Fruit fly (Drosophila melanogaster) whole organism, adult: Measurements from ENCODE around the gene PGRP-LB.

Source experiments
- CG11617 ChIP-seq: fragments of 200-800 bp; sonication (Bioruptor generic); optimal IDR thresholded peaks from 2 replicates; lab custom pipeline; 2017; ENCODE audit warnings: mild to moderate bottlenecking, missing biosample characterization, missing genetic modification reagents, missing genetic modification characterization
- CG12768 ChIP-seq: fragments of 200-800 bp; sonication (Bioruptor generic); optimal IDR thresholded peaks from 2 replicates; lab custom pipeline; 2017; ENCODE audit warnings: missing biosample characterization, missing genetic modification characterization, mild to moderate bottlenecking, moderate library complexity, missing genetic modification reagents
- CG14711 ChIP-seq: fragments of 200-800 bp; sonication (Bioruptor generic); optimal IDR thresholded peaks from 2 replicates; lab custom pipeline; 2018; ENCODE audit warnings: missing biosample characterization, mild to moderate bottlenecking, missing genetic modification characterization, moderate library complexity
- CG1620 ChIP-seq: fragments of 200-800 bp; sonication (Bioruptor generic); optimal IDR thresholded peaks from 2 replicates; lab custom pipeline; 2016; ENCODE audit warnings: missing biosample characterization, missing genetic modification characterization
- CG33017 ChIP-seq: fragments of 200-800 bp; sonication (Bioruptor generic); optimal IDR thresholded peaks from 2 replicates; lab custom pipeline; 2018; ENCODE audit warnings: missing biosample characterization, mild to moderate bottlenecking, missing genetic modification characterization, moderate library complexity
- CG5204 ChIP-seq: fragments of 200-800 bp; sonication (Bioruptor generic); optimal IDR thresholded peaks from 2 replicates; lab custom pipeline; 2016; ENCODE audit warnings: missing biosample characterization, missing genetic modification characterization
- CG7045 ChIP-seq: fragments of 200-800 bp; sonication (Bioruptor generic); optimal IDR thresholded peaks from 2 replicates; lab custom pipeline; 2017; ENCODE audit warnings: missing biosample characterization, mild to moderate bottlenecking, missing genetic modification characterization
- CG7101 ChIP-seq: fragments of 200-800 bp; sonication (Bioruptor generic); optimal IDR thresholded peaks from 2 replicates; lab custom pipeline; 2018; ENCODE audit warnings: missing biosample characterization, mild to moderate bottlenecking, missing genetic modification characterization, moderate library complexity
- Clk ChIP-seq: fragments of 200-800 bp; sonication (Bioruptor generic); optimal IDR thresholded peaks from 2 replicates; lab custom pipeline; 2017; ENCODE audit warnings: missing biosample characterization, missing genetic modification characterization
- Crg-1 ChIP-seq: fragments of 200-800 bp; sonication (Bioruptor generic); optimal IDR thresholded peaks from 2 replicates; lab custom pipeline; 2016; ENCODE audit warnings: missing biosample characterization, missing genetic modification characterization
- Hr96 ChIP-seq: fragments of 200-800 bp; sonication (Bioruptor generic); optimal IDR thresholded peaks from 2 replicates; lab custom pipeline; 2016; ENCODE audit warnings: missing biosample characterization, missing genetic modification characterization
- Mnt ChIP-seq: fragments of 200-800 bp; sonication (Bioruptor generic); optimal IDR thresholded peaks from 2 replicates; lab custom pipeline; 2016; ENCODE audit warnings: missing biosample characterization, mild to moderate bottlenecking, missing genetic modification characterization
- bab1 ChIP-seq: fragments of 200-800 bp; sonication (Bioruptor generic); optimal IDR thresholded peaks from 3 replicates; lab custom pipeline; 2019; ENCODE audit warnings: missing biosample characterization, mild to moderate bottlenecking, missing genetic modification characterization, moderate library complexity
- cic ChIP-seq: fragments of 200-800 bp; sonication (Bioruptor generic); optimal IDR thresholded peaks from 2 replicates; lab custom pipeline; 2017; ENCODE audit warnings: missing biosample characterization, mild to moderate bottlenecking, missing genetic modification characterization, moderate library complexity
- cnc ChIP-seq, 2 experiments: fragments of >200 bp; optimal IDR thresholded peaks; 2 replicates each; lab custom pipeline; 2017
- kay ChIP-seq: fragments of 200-800 bp; sonication (Bioruptor generic); peaks from one replicate; lab custom pipeline; 2016; ENCODE audit warnings: missing biosample characterization, missing genetic modification characterization, borderline replicate concordance
- ovo ChIP-seq: fragments of 200-800 bp; sonication (Bioruptor generic); optimal IDR thresholded peaks from 2 replicates; lab custom pipeline; 2016; ENCODE audit warnings: missing biosample characterization, missing genetic modification characterization
- pad ChIP-seq: fragments of 200-800 bp; sonication (Bioruptor generic); optimal IDR thresholded peaks from 3 replicates; lab custom pipeline; 2017; ENCODE audit warnings: missing biosample characterization, missing genetic modification characterization, mild to moderate bottlenecking, moderate library complexity, missing genetic modification reagents
- tj ChIP-seq: fragments of 200-800 bp; sonication (Bioruptor generic); optimal IDR thresholded peaks from 3 replicates; lab custom pipeline; 2017; ENCODE audit warnings: missing biosample characterization, mild to moderate bottlenecking, missing genetic modification characterization, moderate library complexity
- toe ChIP-seq: fragments of 200-800 bp; sonication (Bioruptor generic); optimal IDR thresholded peaks from 2 replicates; lab custom pipeline; 2016; ENCODE audit warnings: missing biosample characterization, missing genetic modification characterization

The PGRP-LB gene

dm6 chr3R:11452041-11452440 is 8.3 kb downstream of the PGRP-LB start:
- TF ChIP-seq Hr96 (no peak), pad (no peak), cnc (optimal IDR thresholded peaks at IDR 0.05; lab: Kevin White, UChicago) (no peak), CG7101 (tag; lab: Kevin White, UChicago) (no peak)

DNA sequence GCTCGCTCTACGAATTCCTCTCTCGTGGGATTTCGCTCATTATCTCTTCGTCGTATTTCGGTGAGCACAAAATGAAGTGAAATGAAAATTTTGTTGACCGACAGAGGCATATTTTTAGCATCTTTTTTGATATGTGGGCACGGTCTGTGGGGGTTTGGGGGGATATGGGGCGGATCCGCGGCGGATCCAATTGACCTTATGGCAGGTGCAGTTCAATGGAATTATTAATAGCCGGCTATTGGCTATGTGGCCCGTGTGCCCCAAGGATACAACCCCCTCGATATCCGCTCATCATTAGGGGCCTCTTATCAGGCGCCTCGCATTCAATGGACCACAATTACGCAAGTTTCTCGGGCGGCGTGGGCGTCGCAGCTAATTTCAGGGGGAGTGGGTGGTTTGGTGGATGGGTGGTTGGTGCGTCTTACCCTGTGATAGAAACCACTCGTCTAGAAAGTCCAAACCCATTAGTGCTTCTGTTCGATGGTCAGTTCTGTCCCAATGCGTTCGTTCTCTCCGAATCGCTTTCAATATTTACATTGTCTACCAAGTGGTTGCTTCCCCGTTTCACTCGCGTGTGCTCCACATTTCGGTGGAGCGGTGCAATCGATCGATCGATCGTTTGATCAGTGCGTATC is 9.0 kb downstream of the PGRP-LB start, which contains the start of gene sals:
Gene sals, minus strand, starts transcription at position 585 of the 635 bp plus-strand sequence.
- TF ChIP-seq Crg-1 (GFP tag; lab: Kevin White, UChicago) (no peak), cnc (optimal IDR thresholded peaks at IDR 0.05; lab: Kevin White, UChicago) (no peak)

DNA sequence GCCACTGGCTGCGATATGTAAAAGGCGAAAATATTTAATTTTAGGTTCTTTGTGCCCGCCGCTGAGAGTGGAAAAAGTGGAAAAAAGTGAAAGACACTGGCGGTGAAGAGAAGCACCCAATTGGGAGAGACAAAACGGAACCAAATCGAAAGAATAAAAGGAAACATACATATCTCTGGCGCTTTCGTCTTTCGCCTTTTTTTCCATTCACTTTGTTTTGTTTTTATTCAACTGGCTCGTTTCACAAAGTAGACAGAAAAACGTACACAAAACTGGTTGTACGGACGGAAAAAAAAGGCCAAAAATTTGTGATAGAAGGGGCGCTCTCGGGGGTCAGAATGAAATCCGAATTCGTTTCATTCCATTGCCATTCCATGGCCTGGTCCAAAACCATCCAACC is 10.7 kb downstream of the PGRP-LB start:
- no peak for TF ChIP-seq Mnt (GFP tag; lab: Kevin White, UChicago)
- TF ChIP-seq CG1620 (GFP tag; lab: Kevin White, UChicago) = no peak
- no peak for TF ChIP-seq kay (GFP tag; lab: Kevin White, UChicago)
- no peak for TF ChIP-seq CG33017 (tag; lab: Kevin White, UChicago)
- no peak for TF ChIP-seq CG5204 (GFP tag; lab: Kevin White, UChicago)
- no peak for TF ChIP-seq toe (GFP tag; lab: Kevin White, UChicago)
- no peak for TF ChIP-seq tj
- TF ChIP-seq Crg-1 (GFP tag; lab: Kevin White, UChicago) = no peak
- no peak for TF ChIP-seq pad
- no peak for TF ChIP-seq CG7101 (tag; lab: Kevin White, UChicago)
- TF ChIP-seq CG7045 (GFP tag; lab: Kevin White, UChicago) = no peak
- no peak for TF ChIP-seq bab1 (GFP tag; lab: Kevin White, UChicago)
- no peak for TF ChIP-seq ovo (GFP tag; lab: Kevin White, UChicago)
- no peak for TF ChIP-seq CG11617 (GFP tag; lab: Kevin White, UChicago)
- no peak for TF ChIP-seq Hr96

- no peak for TF ChIP-seq Crg-1 (GFP tag; lab: Kevin White, UChicago)
Measured at dm6 chr3R:11441038-11441437, 19.3 kb downstream of the PGRP-LB start.

- TF ChIP-seq CG12768 (GFP tag; lab: Kevin White, UChicago) (no peak), CG5204 (GFP tag; lab: Kevin White, UChicago) (no peak), CG33017 (tag; lab: Kevin White, UChicago) (no peak), CG14711 (tag; lab: Kevin White, UChicago) (no peak), kay (GFP tag; lab: Kevin White, UChicago) (no peak), CG11617 (GFP tag; lab: Kevin White, UChicago) (no peak), Hr96 (no peak), tj (no peak), ovo (GFP tag; lab: Kevin White, UChicago) (no peak)
Measured at dm6 chr3R:11437528-11437927, 22.8 kb downstream of the PGRP-LB start, which contains the start of gene CG17230. CG17230 (plus strand) TSS chr3R:11437785.

DNA sequence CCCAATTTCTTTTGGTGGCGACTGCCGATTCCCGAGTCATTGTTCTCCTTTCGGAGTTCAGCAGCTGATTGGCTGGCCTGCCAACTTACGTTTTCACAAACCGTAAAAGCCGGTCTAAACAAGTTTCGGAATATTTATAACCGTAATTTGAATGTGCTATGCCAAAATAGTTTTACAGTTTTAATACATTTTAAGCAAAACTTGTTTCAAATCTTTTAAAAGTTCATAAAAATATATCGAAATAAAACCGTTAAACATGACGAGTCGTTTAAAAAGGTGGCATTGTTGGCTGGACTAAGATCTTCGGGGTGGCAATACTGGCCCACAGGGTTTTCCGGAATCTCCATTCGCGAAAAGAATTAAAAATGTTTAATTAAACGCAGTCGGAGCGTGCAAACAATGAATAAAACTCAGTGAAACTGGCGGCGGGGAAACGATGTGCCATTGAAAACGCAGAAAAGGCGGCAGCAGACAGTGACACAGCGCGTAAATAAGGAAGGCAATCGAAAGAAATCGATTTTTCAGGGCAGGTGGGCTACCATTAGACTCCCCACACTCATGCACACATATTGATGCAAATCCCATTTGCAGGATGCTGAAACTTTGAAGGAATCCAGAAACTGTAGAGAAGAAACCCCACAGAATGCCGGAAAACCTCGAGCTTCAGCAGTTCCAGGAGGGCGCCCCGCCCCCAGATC is 24.7 kb downstream of the PGRP-LB start, which contains the start of the genes Exd2 and CG5281:
Gene Exd2, minus strand, starts transcription at position 167 of the 698 bp plus-strand sequence.
Gene CG5281, plus strand, starts transcription at position 314 of the 698 bp plus-strand sequence.
- TF ChIP-seq CG7045 (GFP tag; lab: Kevin White, UChicago) (no peak), Crg-1 (GFP tag; lab: Kevin White, UChicago) (no peak), tj (no peak), ovo (GFP tag; lab: Kevin White, UChicago) (peak; percentile 46), CG5204 (GFP tag; lab: Kevin White, UChicago) (no peak), CG7101 (tag; lab: Kevin White, UChicago) (peak; percentile 23), Mnt (GFP tag; lab: Kevin White, UChicago) (peak; percentile 6), CG11617 (GFP tag; lab: Kevin White, UChicago) (peak; percentile 25), kay (GFP tag; lab: Kevin White, UChicago) (no peak), bab1 (GFP tag; lab: Kevin White, UChicago) (peak; percentile 18), CG1620 (GFP tag; lab: Kevin White, UChicago) (no peak), CG12768 (GFP tag; lab: Kevin White, UChicago) (no peak), CG33017 (tag; lab: Kevin White, UChicago) (peak; percentile 11), Clk (GFP tag; lab: Kevin White, UChicago) (no peak), cnc (optimal IDR thresholded peaks at IDR 0.05; lab: Kevin White, UChicago) (no peak), toe (GFP tag; lab: Kevin White, UChicago) (no peak), pad (no peak), CG14711 (tag; lab: Kevin White, UChicago) (peak; percentile 41), cic (no peak), Hr96 (no peak)
